Worm (Caenorhabditis elegans) whole organism, L4 larva: Measurements from ENCODE around the gene C41G6.12.
A peak's percentile ranks its signal among the peaks of the same experiment; 100 is the strongest.

Source experiments
- F26F4.8 ChIP-seq: fragments of 200-800 bp; sonication (Bioruptor generic); conservative IDR thresholded peaks from 2 replicates; pipeline ENCODE4 v1.3.6; 2022; ENCODE audit warnings: missing genetic modification characterization, missing compliant biosample characterization
- F37D6.2 ChIP-seq: sonication (generic microtip); optimal IDR thresholded peaks from 2 replicates; lab custom pipeline; 2016; ENCODE audit warnings: mild to moderate bottlenecking, missing genetic modification characterization, missing compliant biosample characterization
- R02D3.7 ChIP-seq: fragments of 150-350 bp; sonication (generic microtip); optimal IDR thresholded peaks from 3 replicates; lab custom pipeline; 2014; ENCODE audit warnings: missing biosample characterization, missing genetic modification characterization
- Y5F2A.4 ChIP-seq: fragments of 200-800 bp; sonication (Bioruptor generic); optimal IDR thresholded peaks from 2 replicates; lab custom pipeline; 2018; ENCODE audit warnings: mild to moderate bottlenecking, missing genetic modification characterization, missing compliant biosample characterization
- arid-1 ChIP-seq: fragments of 200-800 bp; sonication (Bioruptor generic); conservative IDR thresholded peaks from 2 replicates; pipeline ENCODE4 v1.3.6; 2022; ENCODE audit warnings: missing genetic modification reagents, missing genetic modification characterization, missing compliant biosample characterization
- ceh-20 ChIP-seq: fragments of 200-800 bp; sonication (Bioruptor generic); IDR thresholded peaks from 2 replicates; pipeline ENCODE4 v1.3.6; 2022; ENCODE audit warnings: missing genetic modification reagents, missing genetic modification characterization, missing compliant biosample characterization
- cey-2 ChIP-seq: sonication (generic microtip); optimal IDR thresholded peaks from 3 replicates; lab custom pipeline; 2017; ENCODE audit warnings: missing genetic modification characterization, mild to moderate bottlenecking, missing compliant biosample characterization, antibody characterized with exemption, borderline replicate concordance; ENCODE audit not compliant: insufficient read depth
- dpl-1 ChIP-seq: fragments of 150-350 bp; optimal IDR thresholded peaks from 2 replicates; lab custom pipeline; 2014; ENCODE audit warnings: missing biosample characterization, missing genetic modification reagents, missing genetic modification characterization
- dve-1 ChIP-seq: sonication (generic microtip); optimal IDR thresholded peaks from 2 replicates; lab custom pipeline; 2017; ENCODE audit warnings: antibody characterized with exemption, mild to moderate bottlenecking, missing genetic modification characterization, missing compliant biosample characterization; ENCODE audit not compliant: insufficient read depth
- egl-27 ChIP-seq: sonication (generic microtip); optimal IDR thresholded peaks from 3 replicates; lab custom pipeline; 2017; ENCODE audit warnings: missing biosample characterization, missing genetic modification reagents, missing genetic modification characterization
- fos-1 ChIP-seq: fragments of 150-350 bp; optimal IDR thresholded peaks from 2 replicates; lab custom pipeline; 2014; ENCODE audit warnings: missing biosample characterization, missing genetic modification characterization
- gei-8 ChIP-seq: fragments of 200-800 bp; sonication (Bioruptor generic); optimal IDR thresholded peaks from 2 replicates; lab custom pipeline; 2018; ENCODE audit warnings: mild to moderate bottlenecking, missing genetic modification characterization, missing compliant biosample characterization
- hlh-11 ChIP-seq: fragments of 200-800 bp; sonication (Bioruptor generic); optimal IDR thresholded peaks from 2 replicates; lab custom pipeline; 2018; ENCODE audit warnings: mild to moderate bottlenecking, missing genetic modification characterization, missing compliant biosample characterization
- jun-1 ChIP-seq: fragments of 150-350 bp; optimal IDR thresholded peaks from 2 replicates; lab custom pipeline; 2014; ENCODE audit warnings: missing biosample characterization, missing genetic modification reagents, missing genetic modification characterization
- lim-7 ChIP-seq: fragments of 200-800 bp; sonication (Bioruptor generic); IDR thresholded peaks from 2 replicates; pipeline ENCODE4 v1.3.6; 2022; ENCODE audit warnings: missing genetic modification characterization, missing compliant biosample characterization
- lin-29 ChIP-seq: fragments of 200-800 bp; sonication (Bioruptor generic); IDR thresholded peaks from 2 replicates; pipeline ENCODE4 v1.3.6; 2022; ENCODE audit warnings: missing genetic modification reagents, missing genetic modification characterization, missing compliant biosample characterization
- lin-39 ChIP-seq: fragments of 150-350 bp; optimal IDR thresholded peaks from 2 replicates; lab custom pipeline; 2014; ENCODE audit warnings: missing biosample characterization, missing genetic modification reagents, missing genetic modification characterization
- lir-3 ChIP-seq: sonication (generic microtip); optimal IDR thresholded peaks from 2 replicates; lab custom pipeline; 2016; ENCODE audit warnings: mild to moderate bottlenecking, missing genetic modification characterization, missing compliant biosample characterization
- mep-1 ChIP-seq: fragments of 150-350 bp; sonication (generic microtip); optimal IDR thresholded peaks from 3 replicates; lab custom pipeline; 2014; ENCODE audit warnings: missing biosample characterization, missing genetic modification characterization
- mes-2 ChIP-seq: sonication (generic microtip); optimal IDR thresholded peaks from 2 replicates; lab custom pipeline; 2016; ENCODE audit warnings: missing genotype, mild to moderate bottlenecking, missing genetic modification characterization, missing compliant biosample characterization; ENCODE audit not compliant: poor library complexity, severe bottlenecking
- mxl-2 ChIP-seq: fragments of 200-800 bp; sonication (Bioruptor generic); conservative IDR thresholded peaks from 2 replicates; pipeline ENCODE4 v1.3.6; 2022; ENCODE audit warnings: missing genetic modification reagents, missing genetic modification characterization, missing compliant biosample characterization
- nhr-237 ChIP-seq: sonication (generic microtip); optimal IDR thresholded peaks from 2 replicates; lab custom pipeline; 2017; ENCODE audit warnings: missing biosample characterization, missing genetic modification characterization
- nhr-42 ChIP-seq: fragments of 200-800 bp; sonication (Bioruptor generic); IDR thresholded peaks from 2 replicates; pipeline ENCODE4 v1.3.6; 2022; ENCODE audit warnings: missing genetic modification characterization, missing compliant biosample characterization
- nhr-48 ChIP-seq: sonication (generic microtip); optimal IDR thresholded peaks from 2 replicates; lab custom pipeline; 2016; ENCODE audit warnings: mild to moderate bottlenecking, missing genetic modification characterization, missing compliant biosample characterization
- nhr-6 ChIP-seq: fragments of 150-350 bp; optimal IDR thresholded peaks from 2 replicates; lab custom pipeline; 2014; ENCODE audit warnings: missing biosample characterization, missing genetic modification characterization
- pha-4 ChIP-seq, 2 experiments: fragments of 150-350 bp in 1 of 2; fragments of 200-800 bp in 1 of 2; sonication (Bioruptor generic) in 1 of 2; IDR thresholded peaks in 1 of 2; optimal IDR thresholded peaks in 1 of 2; 2 replicates each; pipeline versions ENCODE4 v1.3.6 to Lab custom; 2014 to 2022; ENCODE audit warnings: missing genetic modification characterization in 2 of 2, missing genetic modification reagents in 2 of 2, missing biosample characterization in 1 of 2, missing compliant biosample characterization in 1 of 2
- php-3 ChIP-seq: fragments of 200-800 bp; sonication (Bioruptor generic); IDR thresholded peaks from 2 replicates; pipeline ENCODE4 v1.3.6; 2022; ENCODE audit warnings: missing genetic modification reagents, missing genetic modification characterization, missing compliant biosample characterization
- pqm-1 ChIP-seq: sonication (generic microtip); optimal IDR thresholded peaks from 2 replicates; lab custom pipeline; 2017; ENCODE audit warnings: missing biosample characterization, missing genetic modification characterization
- saeg-2 ChIP-seq: fragments of 200-800 bp; sonication (Bioruptor generic); IDR thresholded peaks from 2 replicates; pipeline ENCODE4 v1.3.6; 2022; ENCODE audit warnings: missing genetic modification reagents, missing genetic modification characterization, missing compliant biosample characterization
- sdz-12 ChIP-seq: fragments of 200-800 bp; sonication (Bioruptor generic); optimal IDR thresholded peaks from 2 replicates; lab custom pipeline; 2018; ENCODE audit warnings: mild to moderate bottlenecking, missing genetic modification characterization, missing compliant biosample characterization
- spr-3 ChIP-seq: fragments of 200-800 bp; sonication (Bioruptor generic); optimal IDR thresholded peaks from 2 replicates; lab custom pipeline; 2018; ENCODE audit warnings: mild to moderate bottlenecking, missing genetic modification characterization, missing compliant biosample characterization
- unc-62 ChIP-seq, 3 experiments: fragments of 150-350 bp in 1 of 3; sonication (generic microtip); optimal IDR thresholded peaks in 2 of 3; peaks in 1 of 3; 1 replicate in 1 of 3; 2 replicates in 2 of 3; lab custom pipeline; 2014 to 2017; ENCODE audit warnings: missing biosample characterization in 3 of 3, missing genetic modification characterization in 3 of 3, missing genetic modification reagents in 3 of 3, missing genotype in 1 of 3

Gene C41G6.12

ce11 chrV:15230243-15230642, 22.7 kb upstream of the C41G6.12 start, which contains the start of gene srw-15:
srw-15 (plus strand) TSS chrV:15230543.
- TF ChIP-seq mep-1 (tag; lab: Kevin White, UChicago) (no peak), F37D6.2 (tag; lab: Kevin White, UChicago) (no peak), F26F4.8 (GFP tag; lab: Robert Waterston, UW) (no peak), pha-4 (GFP tag; IDR thresholded peaks at IDR 0.05; lab: Robert Waterston, UW) (no peak), pha-4 (tag; optimal IDR thresholded peaks at IDR 0.05; lab: Kevin White, UChicago) (no peak), Y5F2A.4 (GFP tag; lab: Kevin White, UChicago) (no peak), cey-2 (tag; lab: Kevin White, UChicago) (no peak), spr-3 (GFP tag; lab: Kevin White, UChicago) (no peak), arid-1 (GFP tag; lab: Robert Waterston, UW) (no peak), nhr-48 (no peak)

DNA sequence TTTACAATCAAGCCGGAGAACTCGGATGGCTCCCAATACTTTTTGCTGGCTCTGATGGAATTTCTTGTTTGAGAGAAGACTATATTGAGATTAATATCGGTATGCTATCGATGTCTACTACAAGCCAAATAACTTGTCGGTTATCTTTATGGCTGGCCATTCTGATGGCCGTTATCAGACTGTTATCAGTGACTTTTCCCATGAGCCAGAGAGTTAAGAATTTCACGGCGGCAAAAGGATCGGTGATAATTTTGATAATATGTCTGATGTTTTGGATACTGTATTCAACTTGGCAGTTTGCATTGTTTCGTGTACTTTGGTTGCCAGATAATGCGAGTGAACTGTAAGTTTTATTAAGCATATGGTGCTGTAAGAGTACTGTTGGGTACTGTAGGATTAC, 18.6 kb upstream of the C41G6.12 start:
- TF ChIP-seq pqm-1 (tag; lab: Kevin White, UChicago) = peak; percentile 41
- no peak for TF ChIP-seq F26F4.8 (GFP tag; lab: Robert Waterston, UW)
- TF ChIP-seq pha-4 (GFP tag; IDR thresholded peaks at IDR 0.05; lab: Robert Waterston, UW) = no peak
- TF ChIP-seq pha-4 (tag; optimal IDR thresholded peaks at IDR 0.05; lab: Kevin White, UChicago) = no peak

DNA sequence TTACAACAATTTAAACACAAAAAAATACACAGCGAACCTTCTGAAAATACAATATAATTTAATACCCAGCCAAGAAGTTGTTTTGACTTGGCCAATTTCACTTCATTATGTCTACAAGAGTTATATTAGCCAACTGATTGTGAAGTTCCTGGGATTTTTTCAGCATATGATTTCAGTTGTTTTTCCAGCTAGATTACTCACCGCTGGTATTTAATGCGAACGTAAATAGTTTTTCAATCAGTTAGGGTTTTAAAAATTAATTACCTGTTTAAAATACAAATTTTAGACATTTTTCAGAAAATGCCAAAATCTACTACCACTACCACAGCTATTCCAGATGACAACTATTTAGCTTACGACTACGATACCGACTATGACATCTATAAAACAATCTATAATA, 18.1 kb upstream of the C41G6.12 start, which contains the start of gene srw-14:
srw-14 (plus strand) TSS at position 301 of the 400 bp plus-strand sequence.
- TF ChIP-seq jun-1 (tag; lab: Kevin White, UChicago) (no peak), lin-29 (GFP tag; lab: Robert Waterston, UW) (no peak), nhr-6 (tag; lab: Kevin White, UChicago) (no peak), unc-62 (GFP tag; optimal IDR thresholded peaks at IDR 0.05 in 1 of 2; lab: Kevin White, UChicago) (no peak), unc-62 (tag; optimal IDR thresholded peaks at IDR 0.05; lab: Kevin White, UChicago) (no peak), cey-2 (tag; lab: Kevin White, UChicago) (no peak), hlh-11 (no peak)

ce11 chrV:15223668-15224067, 16.1 kb upstream of the C41G6.12 start, which contains the start of gene srw-24:
srw-24 (plus strand) TSS chrV:15223968.
- TF ChIP-seq php-3 (GFP tag; lab: Robert Waterston, UW) (no peak), saeg-2 (no peak), mxl-2 (GFP tag; lab: Robert Waterston, UW) (no peak), lir-3 (tag; lab: Kevin White, UChicago) (no peak), dve-1 (tag; lab: Kevin White, UChicago) (no peak), lim-7 (GFP tag; lab: Robert Waterston, UW) (no peak)

ce11 chrV:15221330-15221729, 13.7 kb upstream of the C41G6.12 start, which contains the start of gene irld-25:
irld-25 (plus strand) TSS chrV:15221630.
- TF ChIP-seq R02D3.7 (tag; lab: Kevin White, UChicago) = no peak
- no peak for TF ChIP-seq dpl-1 (GFP tag; lab: Kevin White, UChicago)
- TF ChIP-seq pha-4 (GFP tag; IDR thresholded peaks at IDR 0.05; lab: Robert Waterston, UW) = no peak
- TF ChIP-seq pha-4 (tag; optimal IDR thresholded peaks at IDR 0.05; lab: Kevin White, UChicago) = no peak
- no peak for TF ChIP-seq cey-2 (tag; lab: Kevin White, UChicago)
- no peak for TF ChIP-seq fos-1 (tag; lab: Kevin White, UChicago)
- TF ChIP-seq saeg-2 = no peak
- TF ChIP-seq ceh-20 = no peak
- TF ChIP-seq nhr-48 = no peak
- TF ChIP-seq egl-27 (tag; lab: Kevin White, UChicago) = no peak
- TF ChIP-seq nhr-6 (tag; lab: Kevin White, UChicago) = no peak
- TF ChIP-seq lin-39 (tag; lab: Kevin White, UChicago) = no peak
- TF ChIP-seq php-3 (GFP tag; lab: Robert Waterston, UW) = no peak
- no peak for TF ChIP-seq mes-2 (tag; lab: Kevin White, UChicago)
- TF ChIP-seq sdz-12 (GFP tag; lab: Kevin White, UChicago) = no peak
- TF ChIP-seq spr-3 (GFP tag; lab: Kevin White, UChicago) = no peak
- TF ChIP-seq pqm-1 (tag; lab: Kevin White, UChicago) = no peak
- TF ChIP-seq nhr-42 = no peak
- TF ChIP-seq gei-8 (GFP tag; lab: Kevin White, UChicago) = no peak
- TF ChIP-seq nhr-237 (tag; lab: Kevin White, UChicago) = no peak
